Fruit fly (Drosophila melanogaster) whole organism, larva: ENCODE measurements around the gene CG43850.
A peak's percentile ranks its signal among the peaks of the same experiment; 100 is the strongest.

Experiments
- noc ChIP-seq: fragments of 200-800 bp; sonication (Bioruptor generic); optimal IDR thresholded peaks from 3 replicates; lab custom pipeline; 2019; ENCODE audit warnings: missing biosample characterization, mild to moderate bottlenecking, missing genetic modification characterization, moderate library complexity

The CG43850 gene

DNA sequence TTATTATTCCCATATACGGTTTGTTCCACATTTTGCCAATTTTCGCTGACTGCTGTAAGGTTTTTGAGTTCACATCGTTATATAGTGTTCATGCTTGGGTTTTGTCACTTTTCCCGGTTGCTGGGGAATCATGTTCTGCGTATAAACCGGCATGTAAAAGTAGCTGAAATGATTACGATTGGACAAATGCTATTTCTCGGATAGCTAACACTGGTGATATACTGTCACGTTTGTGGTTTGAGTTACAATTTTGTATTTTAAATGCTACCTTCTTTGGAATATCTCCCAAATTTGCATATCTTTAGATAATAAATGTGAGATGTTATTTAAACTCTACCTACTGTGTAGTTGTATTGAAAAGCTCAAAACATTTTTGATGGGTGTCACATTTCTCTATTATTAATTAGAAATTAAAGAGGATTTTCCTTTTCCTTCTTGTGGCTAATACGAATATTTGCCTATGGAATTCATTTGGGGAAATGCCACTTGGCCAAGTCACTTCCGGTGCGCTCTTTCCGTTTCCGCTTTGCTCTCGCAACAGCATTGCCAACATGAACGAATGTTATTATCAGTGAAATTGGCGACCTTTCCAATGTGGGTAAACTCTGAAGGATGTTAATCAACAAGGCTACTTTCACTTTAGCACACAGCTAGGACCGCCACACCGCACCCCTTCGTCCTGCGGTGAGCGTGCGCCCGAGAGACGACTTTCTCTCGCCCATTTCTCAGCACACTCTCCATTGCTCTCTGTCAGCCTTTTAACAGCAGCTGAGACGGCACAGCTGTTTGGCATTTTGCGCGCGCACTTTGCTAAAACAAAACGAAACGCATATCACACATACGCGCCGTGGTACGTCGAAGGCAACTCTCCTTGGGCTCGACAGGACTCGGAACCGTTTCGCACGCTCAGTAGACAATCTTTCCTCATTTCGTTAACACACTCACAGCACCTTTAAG, at the start of gene CG43850, which contains the start of the genes CG16956 and CG42784:
Gene CG43850, plus strand, starts transcription at position 907 of the 957 bp plus-strand sequence.
Gene CG16956, minus strand, starts transcription at position 51 of the 957 bp plus-strand sequence.
Gene CG42784, plus strand, starts transcription at position 907 of the 957 bp plus-strand sequence.
- no peak for TF ChIP-seq noc (tag; lab: Kevin White, UChicago)

DNA sequence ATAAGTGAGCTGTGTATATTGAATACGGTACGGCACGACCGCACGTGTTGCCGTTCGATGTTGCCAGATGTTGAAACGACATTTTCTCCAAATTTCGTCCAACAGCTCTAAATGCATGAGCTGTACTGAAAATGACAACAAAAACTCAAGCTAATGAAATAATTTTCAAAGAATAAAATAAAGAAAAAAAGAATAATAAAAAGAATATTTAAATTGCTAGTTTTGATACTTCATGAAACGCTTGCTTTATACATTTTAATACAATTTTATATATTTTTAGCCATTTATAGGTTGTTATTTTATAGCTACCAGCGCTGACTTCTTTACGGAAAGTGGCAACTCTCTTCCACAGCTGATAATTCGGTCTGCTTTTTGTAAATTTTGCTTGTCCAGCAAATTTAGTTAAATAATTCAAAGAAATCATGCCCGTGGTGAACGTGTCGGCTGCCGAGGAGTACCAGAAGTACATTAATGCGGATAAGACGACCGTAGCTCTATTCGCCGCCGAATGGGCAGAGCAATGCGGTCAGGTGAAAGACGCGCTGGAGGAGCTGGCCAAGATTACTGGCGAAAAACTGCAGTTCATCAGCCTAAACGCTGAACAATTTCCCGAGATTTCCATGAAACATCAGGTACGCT, 49.0 kb upstream of the CG43850 start, which contains the start of the genes Nnp-1 and Grx3:
Gene Nnp-1, minus strand, starts transcription at position 81 of the 639 bp plus-strand sequence.
Gene Grx3, plus strand, starts transcription at position 339 of the 639 bp plus-strand sequence.
- TF ChIP-seq noc (tag; lab: Kevin White, UChicago) = no peak

- TF ChIP-seq noc (tag; lab: Kevin White, UChicago) = no peak
Observed at dm6 chr2L:13367378-13367777, 47.9 kb upstream of the CG43850 start, which contains the start of gene Tap42. Gene Tap42, plus strand, starts transcription at chr2L:13367617.

DNA sequence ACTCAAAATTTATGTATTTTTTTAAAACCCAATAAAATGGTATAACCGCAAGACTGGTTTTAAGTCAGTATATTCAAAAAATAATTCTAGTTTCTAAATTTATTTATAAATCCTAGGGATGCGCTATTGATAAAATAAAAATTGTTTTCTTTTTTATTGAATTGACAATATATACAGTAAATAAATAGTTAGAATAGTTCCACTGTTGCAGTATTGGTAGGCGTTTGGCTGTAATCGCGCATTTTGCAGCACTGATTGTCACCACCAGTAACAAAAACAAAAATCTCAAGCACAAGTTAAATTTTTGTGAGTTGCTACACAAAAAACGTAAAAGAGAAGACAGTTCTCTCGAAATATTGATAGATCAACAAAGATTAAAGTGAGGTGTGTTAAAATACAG, 46.3 kb upstream of the CG43850 start, which contains the start of gene CG31855:
Gene CG31855, plus strand, starts transcription at position 265 of the 400 bp plus-strand sequence.
- TF ChIP-seq noc (tag; lab: Kevin White, UChicago) = peak; percentile 80

- peak; percentile 16 for TF ChIP-seq noc (tag; lab: Kevin White, UChicago)
Observed at dm6 chr2L:13370762-13371161, 44.5 kb upstream of the CG43850 start, which contains the start of gene ND-B22. Gene ND-B22, minus strand, starts transcription at chr2L:13371110.

DNA sequence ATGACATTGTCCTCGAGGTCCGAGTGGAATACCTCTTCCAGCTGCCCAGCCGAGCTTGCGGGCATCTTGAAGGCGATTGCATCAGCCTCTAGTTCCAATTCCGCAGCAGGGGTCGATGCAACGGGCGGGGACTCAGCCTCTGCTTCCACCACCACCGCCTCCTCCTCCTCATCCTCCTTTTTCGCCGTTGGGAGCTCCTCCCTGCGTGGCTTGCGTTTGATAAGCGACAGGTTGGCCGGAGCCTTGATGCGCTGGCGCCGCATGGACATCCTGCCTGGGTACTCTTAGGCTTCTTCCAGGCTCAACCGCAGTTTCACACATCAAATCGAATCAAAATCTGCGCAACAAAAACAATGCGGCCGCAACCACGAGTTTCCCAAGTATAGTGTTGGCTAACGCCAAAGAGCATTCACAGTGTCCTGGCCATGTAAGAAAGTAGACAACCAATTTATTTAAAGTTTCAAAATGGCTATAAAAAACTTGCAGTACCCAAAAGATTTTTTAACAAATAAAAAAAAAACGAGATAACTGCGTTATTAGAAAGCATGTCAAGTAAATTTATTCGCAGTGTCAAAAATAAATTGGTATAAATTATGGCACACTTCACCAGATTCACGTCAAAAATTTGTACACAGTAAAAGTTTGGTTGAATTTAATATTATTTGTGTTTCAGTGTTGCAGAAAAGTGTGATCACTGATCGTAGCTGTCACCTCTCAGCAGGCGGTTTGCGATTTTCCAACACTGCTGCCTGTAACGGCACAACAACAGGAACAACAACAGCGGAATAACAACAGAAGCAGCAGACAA, 41.6 kb upstream of the CG43850 start, which contains the start of the genes Bdp1 and CG6565:
Gene Bdp1, minus strand, starts transcription at position 456 of the 808 bp plus-strand sequence.
Gene CG6565, plus strand, starts transcription at position 585 of the 808 bp plus-strand sequence.
- peak; percentile 96 for TF ChIP-seq noc (tag; lab: Kevin White, UChicago)

- TF ChIP-seq noc (tag; lab: Kevin White, UChicago) = no peak
Observed at dm6 chr2L:13376086-13376485, 39.1 kb upstream of the CG43850 start.

DNA sequence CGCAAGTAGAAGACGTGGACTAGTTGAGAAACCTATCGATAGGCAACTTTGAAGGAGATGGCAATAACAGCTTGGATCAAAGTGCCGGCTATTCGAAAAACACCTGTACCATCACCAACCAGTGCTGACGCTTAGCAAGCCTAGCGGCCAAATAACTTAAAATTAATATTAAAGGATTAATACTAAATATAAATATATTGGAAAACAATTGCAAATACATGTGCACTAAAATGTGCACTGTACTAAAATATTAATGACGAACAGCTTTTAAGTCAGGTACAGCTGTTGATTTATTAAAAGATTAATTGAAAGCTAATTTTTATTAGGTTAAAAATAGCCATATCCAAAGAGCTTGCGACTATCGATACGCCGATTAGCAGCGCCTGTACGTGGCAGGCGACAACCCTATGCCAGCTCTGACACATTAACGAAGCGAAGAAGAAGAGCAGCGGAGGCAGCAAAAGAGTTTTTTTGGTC, 36.7 kb upstream of the CG43850 start, which contains the start of the genes CG9302 and beta'COP:
Gene CG9302, minus strand, starts transcription at position 51 of the 477 bp plus-strand sequence.
Gene beta'COP, plus strand, starts transcription at position 415 of the 477 bp plus-strand sequence.
- peak; percentile 79 for TF ChIP-seq noc (tag; lab: Kevin White, UChicago)

dm6 chr2L:13382351-13383029, 32.7 kb upstream of the CG43850 start, which contains the start of gene loqs:
Gene loqs, plus strand, starts transcription at chr2L:13382652.
- TF ChIP-seq noc (tag; lab: Kevin White, UChicago) = no peak

- peak; percentile 95 for TF ChIP-seq noc (tag; lab: Kevin White, UChicago)
Observed at dm6 chr2L:13387255-13387654, 28.0 kb upstream of the CG43850 start, which contains the start of the genes Ing5 and CG7099. Gene Ing5, minus strand, starts transcription at chr2L:13387312. Gene CG7099, plus strand, starts transcription at chr2L:13387571.

dm6 chr2L:13394903-13395302, 20.3 kb upstream of the CG43850 start, which contains the start of gene RpL24:
Gene RpL24, minus strand, starts transcription at chr2L:13395131.
- TF ChIP-seq noc (tag; lab: Kevin White, UChicago) = peak; percentile 83

- no peak for TF ChIP-seq noc (tag; lab: Kevin White, UChicago)
Observed at dm6 chr2L:13396084-13396483, 19.1 kb upstream of the CG43850 start, which contains the start of gene CG16957. Gene CG16957, minus strand, starts transcription at chr2L:13396184.

dm6 chr2L:13397393-13397792, 17.8 kb upstream of the CG43850 start:
- TF ChIP-seq noc (tag; lab: Kevin White, UChicago) = no peak
